Worm (Caenorhabditis elegans) whole organism, L4 larva: ENCODE data around the gene Y39A1A.31.

ENCODE experiments used
- F26F4.8 ChIP-seq: fragments of 200-800 bp; sonication (Bioruptor generic); conservative IDR thresholded peaks from 2 replicates; pipeline ENCODE4 v1.3.6; 2022; ENCODE audit warnings: missing genetic modification characterization, missing compliant biosample characterization
- Y105C5A.15 ChIP-seq: fragments of 200-800 bp; sonication (Bioruptor generic); IDR thresholded peaks from 2 replicates; pipeline ENCODE4 v1.3.6; 2022; ENCODE audit warnings: missing genetic modification characterization, missing compliant biosample characterization
- ZK546.5 ChIP-seq, 2 experiments: sonication (generic microtip); optimal IDR thresholded peaks; 2 replicates each; lab custom pipeline; 2017; ENCODE audit warnings: missing biosample characterization in 2 of 2, missing genetic modification characterization in 2 of 2
- pha-4 ChIP-seq, 2 experiments: fragments of 150-350 bp in 1 of 2; fragments of 200-800 bp in 1 of 2; sonication (Bioruptor generic) in 1 of 2; IDR thresholded peaks in 1 of 2; optimal IDR thresholded peaks in 1 of 2; 2 replicates each; pipeline versions ENCODE4 v1.3.6 to Lab custom; 2014 to 2022; ENCODE audit warnings: missing genetic modification characterization in 2 of 2, missing genetic modification reagents in 2 of 2, missing biosample characterization in 1 of 2, missing compliant biosample characterization in 1 of 2
- unc-39 ChIP-seq: sonication (generic microtip); optimal IDR thresholded peaks from 2 replicates; lab custom pipeline; 2017; ENCODE audit warnings: missing biosample characterization, missing genetic modification characterization
- zip-2 ChIP-seq: fragments of 150-350 bp; optimal IDR thresholded peaks from 2 replicates; lab custom pipeline; 2014; ENCODE audit warnings: missing biosample characterization, missing genetic modification characterization
- ztf-11 ChIP-seq: fragments of 150-350 bp; optimal IDR thresholded peaks from 2 replicates; lab custom pipeline; 2014; ENCODE audit warnings: missing biosample characterization, missing genetic modification characterization
- ztf-7 ChIP-seq: fragments of 150-350 bp; optimal IDR thresholded peaks from 2 replicates; lab custom pipeline; 2014; ENCODE audit warnings: missing biosample characterization, missing genetic modification characterization

DNA sequence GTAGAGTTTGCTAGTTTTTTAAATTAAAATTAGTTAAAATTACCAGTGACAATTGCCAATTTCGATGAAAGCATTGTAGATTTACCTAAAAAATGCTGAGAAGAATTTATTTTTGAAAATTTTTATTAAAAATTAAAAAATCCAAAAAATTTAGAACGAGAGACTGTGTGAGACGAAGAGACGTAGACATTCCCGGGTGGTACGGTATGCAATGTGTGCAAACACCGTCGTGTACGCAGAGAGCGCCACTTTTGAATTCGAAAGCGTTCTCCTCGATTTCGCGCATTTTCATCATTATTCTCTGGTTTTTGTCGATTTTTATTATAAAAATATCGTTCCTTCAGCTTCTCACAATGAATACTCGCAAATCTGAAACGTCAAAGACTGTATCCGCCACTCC, 46.2 kb downstream of the Y39A1A.31 start, which contains the start of the genes dhs-11 and orc-1:
- no peak for TF ChIP-seq zip-2 (tag; lab: Kevin White, UChicago)
- no peak for TF ChIP-seq Y105C5A.15 (GFP tag; lab: Robert Waterston, UW)
- TF ChIP-seq ztf-11 (tag; lab: Kevin White, UChicago): no peak
- no peak for TF ChIP-seq F26F4.8
- TF ChIP-seq ztf-7 (tag; lab: Kevin White, UChicago): no peak
- TF ChIP-seq pha-4 (GFP tag; IDR thresholded peaks at IDR 0.05; lab: Robert Waterston, UW): no peak
- TF ChIP-seq pha-4 (tag; optimal IDR thresholded peaks at IDR 0.05; lab: Kevin White, UChicago): no peak
- TF ChIP-seq unc-39: no peak
- TF ChIP-seq ZK546.5 (tag; optimal IDR thresholded peaks at IDR 0.05; lab: Kevin White, UChicago): no peak
